Fruit fly (Drosophila melanogaster) whole organism, wandering third instar larva: ENCODE data around the gene RpS14a.

Experiments used
- CG32264 ChIP-seq: fragments of 200-800 bp; sonication (Bioruptor generic); optimal IDR thresholded peaks from 2 replicates; lab custom pipeline; 2016; ENCODE audit warnings: missing biosample characterization, missing genetic modification characterization
- CG9705 ChIP-seq: fragments of 200-800 bp; sonication (Bioruptor generic); optimal IDR thresholded peaks from 2 replicates; lab custom pipeline; 2018; ENCODE audit warnings: missing biosample characterization, mild to moderate bottlenecking, missing genetic modification characterization
- Dfd ChIP-seq: fragments of >200 bp; optimal IDR thresholded peaks from 2 replicates; lab custom pipeline; 2017; ENCODE audit warnings: missing biosample characterization, missing genetic modification characterization
- Dif ChIP-seq: fragments of 200-275, 200-300 bp; sonication (Bioruptor generic); optimal IDR thresholded peaks from 2 replicates; lab custom pipeline; 2018; ENCODE audit warnings: missing biosample characterization, missing genetic modification characterization; ENCODE audit not compliant: partially characterized antibody
- GATAd ChIP-seq: sonication (Bioruptor generic); optimal IDR thresholded peaks from 2 replicates; lab custom pipeline; 2016; ENCODE audit warnings: missing biosample characterization, missing genetic modification characterization
- HLH106 ChIP-seq: fragments of 200-800 bp; optimal IDR thresholded peaks from 3 replicates; lab custom pipeline; 2019; ENCODE audit warnings: missing biosample characterization, mild to moderate bottlenecking, missing genetic modification characterization, moderate library complexity
- Hnf4 ChIP-seq: fragments of 200-800 bp; sonication (Bioruptor generic); optimal IDR thresholded peaks from 2 replicates; lab custom pipeline; 2016; ENCODE audit warnings: missing biosample characterization, mild to moderate bottlenecking, missing genetic modification characterization
- Hr78 ChIP-seq: fragments of >200 bp; optimal IDR thresholded peaks from 2 replicates; lab custom pipeline; 2017; ENCODE audit warnings: missing biosample characterization, missing genetic modification characterization
- Hr83 ChIP-seq: fragments of 200-300 bp; sonication (Bioruptor generic); optimal IDR thresholded peaks from 2 replicates; lab custom pipeline; 2016; ENCODE audit warnings: missing biosample characterization, mild to moderate bottlenecking, missing genetic modification characterization, moderate library complexity; ENCODE audit not compliant: poor library complexity, severe bottlenecking
- Jra ChIP-seq: sonication (Bioruptor generic); optimal IDR thresholded peaks from 2 replicates; lab custom pipeline; 2016; ENCODE audit warnings: missing biosample characterization, missing genetic modification characterization
- Mio ChIP-seq: sonication (Bioruptor generic); optimal IDR thresholded peaks from 2 replicates; lab custom pipeline; 2016; ENCODE audit warnings: missing biosample characterization, missing genetic modification characterization
- N ChIP-seq: fragments of >200 bp; optimal IDR thresholded peaks from 2 replicates; lab custom pipeline; 2018; ENCODE audit warnings: missing biosample characterization, missing external identifiers, missing genetic modification characterization
- OdsH ChIP-seq: fragments of 200-800 bp; sonication (Bioruptor generic); optimal IDR thresholded peaks from 2 replicates; lab custom pipeline; 2016; ENCODE audit warnings: missing biosample characterization, mild to moderate bottlenecking, missing genetic modification characterization
- Rel ChIP-seq, 2 experiments: fragments of 200-800 bp; sonication (Bioruptor generic) in 1 of 2; optimal IDR thresholded peaks; 2 replicates in 1 of 2; 3 replicates in 1 of 2; lab custom pipeline; 2016 to 2019; ENCODE audit warnings: mild to moderate bottlenecking in 2 of 2, missing biosample characterization in 2 of 2, missing genetic modification characterization in 2 of 2, moderate library complexity in 1 of 2
- brk ChIP-seq: fragments of 200-800 bp; sonication (Bioruptor generic); optimal IDR thresholded peaks from 2 replicates; lab custom pipeline; 2016; ENCODE audit warnings: missing biosample characterization, mild to moderate bottlenecking, missing genetic modification characterization
- dmrt93B ChIP-seq: fragments of 200-800 bp; sonication (Bioruptor generic); optimal IDR thresholded peaks from 2 replicates; lab custom pipeline; 2018; ENCODE audit warnings: missing biosample characterization, mild to moderate bottlenecking, missing genetic modification characterization
- dsf ChIP-seq: sonication (Bioruptor generic); optimal IDR thresholded peaks from 2 replicates; lab custom pipeline; 2016; ENCODE audit warnings: missing biosample characterization, missing genetic modification characterization, borderline replicate concordance
- ey ChIP-seq: fragments of 200-800 bp; sonication (Bioruptor generic); optimal IDR thresholded peaks from 2 replicates; lab custom pipeline; 2016; ENCODE audit warnings: missing biosample characterization, missing genetic modification characterization
- foxo ChIP-seq, 2 experiments: fragments of 200-800 bp; sonication (Bioruptor generic); optimal IDR thresholded peaks; 2 replicates in 1 of 2; 3 replicates in 1 of 2; lab custom pipeline; 2016 to 2017; ENCODE audit warnings: missing biosample characterization in 2 of 2, missing genetic modification characterization in 2 of 2
- fru ChIP-seq: fragments of 200-800 bp; sonication (Bioruptor generic); optimal IDR thresholded peaks from 3 replicates; lab custom pipeline; 2016; ENCODE audit warnings: missing biosample characterization, mild to moderate bottlenecking, missing genetic modification characterization
- h ChIP-seq: fragments of 200-800 bp; sonication (Bioruptor generic); optimal IDR thresholded peaks from 3 replicates; lab custom pipeline; 2016; ENCODE audit warnings: missing biosample characterization, mild to moderate bottlenecking, missing genetic modification characterization
- pan ChIP-seq: fragments of >200 bp; optimal IDR thresholded peaks from 2 replicates; lab custom pipeline; 2017
- psq ChIP-seq: fragments of 200-800 bp; sonication (Bioruptor generic); optimal IDR thresholded peaks from 3 replicates; lab custom pipeline; 2017; ENCODE audit warnings: missing biosample characterization, mild to moderate bottlenecking, missing genetic modification characterization, moderate library complexity
- rgr ChIP-seq: fragments of 200-800 bp; sonication (Bioruptor generic); optimal IDR thresholded peaks from 3 replicates; lab custom pipeline; 2016; ENCODE audit warnings: missing biosample characterization, mild to moderate bottlenecking, missing genetic modification characterization
- sv ChIP-seq: fragments of 200-800 bp; sonication (Bioruptor generic); optimal IDR thresholded peaks from 3 replicates; lab custom pipeline; 2016; ENCODE audit warnings: missing biosample characterization, missing genetic modification characterization
- tai ChIP-seq: sonication (Bioruptor generic); optimal IDR thresholded peaks from 2 replicates; lab custom pipeline; 2016; ENCODE audit warnings: missing biosample characterization, missing genetic modification characterization
- usp ChIP-seq: fragments of >200 bp; optimal IDR thresholded peaks from 2 replicates; lab custom pipeline; 2017; ENCODE audit warnings: missing biosample characterization, missing genetic modification characterization

The RpS14a gene

dm6 chrX:7909482-7909881, 24.1 kb upstream of the RpS14a start:
- no peak for TF ChIP-seq dsf (GFP tag; lab: Kevin White, UChicago)
- no peak for TF ChIP-seq usp (GFP tag; lab: Kevin White, UChicago)
- TF ChIP-seq OdsH (GFP tag; lab: Kevin White, UChicago) = no peak
- TF ChIP-seq HLH106 (tag; lab: Kevin White, UChicago) = no peak
- no peak for TF ChIP-seq sv (GFP tag; lab: Kevin White, UChicago)

DNA sequence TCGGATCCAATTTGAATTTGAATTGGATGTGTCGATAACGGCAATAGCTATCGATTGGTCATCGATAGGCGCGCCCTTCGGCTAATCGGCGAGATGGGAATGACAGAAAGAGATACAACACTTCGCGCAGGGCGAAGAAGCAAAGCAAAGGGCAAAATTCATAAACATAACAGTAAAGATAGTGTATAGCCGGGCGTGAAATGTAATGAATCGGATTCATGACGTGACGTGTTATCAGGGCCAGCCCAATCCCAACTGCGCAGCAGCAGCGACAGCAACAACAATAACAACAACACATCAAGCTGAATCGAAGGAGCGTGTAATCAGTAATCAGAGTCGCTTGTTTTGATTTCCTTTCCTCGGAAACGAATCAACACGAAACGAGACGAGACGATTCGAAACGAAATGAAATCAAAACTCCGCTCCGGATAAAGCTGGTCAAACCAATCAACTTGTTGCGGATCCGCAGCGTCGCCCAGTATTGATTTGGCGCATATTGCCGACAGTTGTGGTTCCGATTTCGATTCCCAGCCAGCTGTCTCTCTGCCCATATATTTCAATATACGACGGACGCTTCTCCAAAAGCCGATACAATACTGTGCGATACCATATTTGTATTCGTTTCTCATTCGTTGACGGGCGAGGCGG, 21.4 kb upstream of the RpS14a start, which contains the start of gene snz:
TSS of gene snz (plus strand) at position 107 of the 648 bp plus-strand sequence.
- no peak for TF ChIP-seq HLH106 (tag; lab: Kevin White, UChicago)
- TF ChIP-seq Dif (GFP tag; lab: Kevin White, UChicago) = no peak
- no peak for TF ChIP-seq brk (GFP tag; lab: Kevin White, UChicago)
- no peak for TF ChIP-seq dmrt93B (GFP tag; lab: Kevin White, UChicago)
- no peak for TF ChIP-seq Jra (GFP tag; lab: Kevin White, UChicago)
- no peak for TF ChIP-seq CG9705 (GFP tag; lab: Kevin White, UChicago)

dm6 chrX:7920081-7920688, 13.4 kb upstream of the RpS14a start, which contains the start of the genes hdm and Ykt6:
TSS of gene hdm (minus strand) at chrX:7920131.
TSS of gene Ykt6 (plus strand) at chrX:7920409.
- TF ChIP-seq sv (GFP tag; lab: Kevin White, UChicago) (peak; percentile 67), Jra (GFP tag; lab: Kevin White, UChicago) (peak; percentile 93), Mio (GFP tag; lab: Kevin White, UChicago) (peak; percentile 3), usp (GFP tag; lab: Kevin White, UChicago) (no peak), h (GFP tag; lab: Kevin White, UChicago) (peak; percentile 86), rgr (GFP tag; lab: Kevin White, UChicago) (peak; percentile 81), GATAd (peak; percentile 79), brk (GFP tag; lab: Kevin White, UChicago) (no peak), Hr78 (no peak), HLH106 (tag; lab: Kevin White, UChicago) (peak; percentile 76), CG32264 (peak; percentile 28), ey (peak; percentile 77), foxo (GFP tag; optimal IDR thresholded peaks at IDR 0.05; lab: Kevin White, UChicago) (peak in 1 of 2 experiments; percentile 87), Dfd (GFP tag; lab: Kevin White, UChicago) (no peak), psq (GFP tag; lab: Kevin White, UChicago) (peak; percentile 70), fru (GFP tag; lab: Kevin White, UChicago) (peak; percentile 85), Hr83 (no peak), dsf (GFP tag; lab: Kevin White, UChicago) (no peak), Hnf4 (GFP tag; lab: Kevin White, UChicago) (peak; percentile 92), OdsH (GFP tag; lab: Kevin White, UChicago) (peak; percentile 70), Rel (GFP tag; optimal IDR thresholded peaks at IDR 0.05; lab: Kevin White, UChicago) (no peak), Rel (tag; optimal IDR thresholded peaks at IDR 0.05; lab: Kevin White, UChicago) (peak; percentile 48), CG9705 (GFP tag; lab: Kevin White, UChicago) (peak; percentile 62)

DNA sequence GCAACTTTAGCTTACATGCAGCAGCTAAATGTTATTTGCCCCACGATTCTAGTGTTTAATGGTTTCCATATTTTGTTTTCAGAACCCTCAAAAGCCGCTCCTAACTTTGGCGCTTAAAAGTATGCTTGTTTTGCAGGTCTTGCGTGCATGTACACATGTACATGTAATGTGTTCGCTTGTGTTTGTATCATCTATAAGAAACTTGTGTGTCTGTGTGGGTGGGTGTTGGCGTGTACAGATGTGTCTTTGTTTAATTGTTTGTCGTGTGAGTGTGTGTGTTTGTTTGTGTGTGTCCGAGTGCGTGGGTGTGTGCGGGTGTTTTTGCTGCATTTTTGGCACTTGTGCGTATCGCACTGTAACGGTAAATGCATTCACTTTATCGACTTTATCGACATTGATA, 10.5 kb upstream of the RpS14a start:
- TF ChIP-seq GATAd = no peak
- TF ChIP-seq N = peak; percentile 56

DNA sequence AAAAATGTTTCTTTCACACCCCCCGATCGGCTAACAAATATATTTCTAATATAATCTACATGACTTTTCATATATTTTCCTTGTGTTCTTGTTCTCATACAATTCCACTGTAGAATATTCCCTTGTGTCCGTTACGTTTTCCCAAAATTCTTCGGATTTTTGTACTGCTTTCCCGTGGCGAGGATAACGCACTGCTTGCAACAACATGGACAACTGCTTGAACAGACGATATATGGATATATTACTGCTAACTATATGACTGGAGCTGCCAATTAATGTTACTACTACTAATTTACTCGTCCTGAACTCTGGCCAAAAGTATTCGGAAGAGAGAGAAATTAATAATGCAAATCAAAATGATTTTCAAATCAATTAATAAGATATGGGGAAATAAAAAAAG, 8.6 kb upstream of the RpS14a start:
- TF ChIP-seq Hnf4 (GFP tag; lab: Kevin White, UChicago) (no peak), tai (GFP tag; lab: Kevin White, UChicago) (no peak), pan (lab: Kevin White, UChicago) (no peak)
